Worm (Caenorhabditis elegans) whole organism, young adult: ENCODE data around the gene Y43C5A.2.

ENCODE experiments used
- B0019.2 ChIP-seq: fragments of 200-800 bp; sonication (Bioruptor generic); conservative IDR thresholded peaks from 2 replicates; pipeline ENCODE4 v1.3.6; 2022; ENCODE audit warnings: missing genetic modification reagents, missing genetic modification characterization, missing compliant biosample characterization
- B0035.1 ChIP-seq: sonication (generic microtip); optimal IDR thresholded peaks from 2 replicates; lab custom pipeline; 2016; ENCODE audit warnings: missing genetic modification characterization, mild to moderate bottlenecking, missing compliant biosample characterization, missing genotype, missing genetic modification reagents
- B0336.3 ChIP-seq: fragments of 200-800 bp; sonication (Bioruptor generic); IDR thresholded peaks from 2 replicates; pipeline ENCODE4 v1.3.6; 2022; ENCODE audit warnings: missing genetic modification characterization, missing compliant biosample characterization
- C06A6.2 ChIP-seq: fragments of 200-800 bp; sonication (Bioruptor generic); conservative IDR thresholded peaks from 2 replicates; pipeline ENCODE4 v1.3.6; 2022; ENCODE audit warnings: missing genetic modification characterization, missing compliant biosample characterization
- F22D6.2 ChIP-seq: sonication (generic microtip); optimal IDR thresholded peaks from 2 replicates; lab custom pipeline; 2016; ENCODE audit warnings: mild to moderate bottlenecking, missing genetic modification characterization, missing compliant biosample characterization
- F49E8.2 ChIP-seq: sonication (generic microtip); optimal IDR thresholded peaks from 3 replicates; lab custom pipeline; 2017; ENCODE audit warnings: missing genetic modification characterization, mild to moderate bottlenecking, missing compliant biosample characterization, antibody characterized with exemption, moderate library complexity; ENCODE audit not compliant: insufficient read depth
- Y53F4B.3 ChIP-seq: fragments of 200-800 bp; sonication (Bioruptor generic); IDR thresholded peaks from 2 replicates; pipeline ENCODE4 v1.3.6; 2022; ENCODE audit warnings: missing genetic modification reagents, missing genetic modification characterization, missing compliant biosample characterization
- Y79H2A.3 ChIP-seq: fragments of 200-800 bp; sonication (Bioruptor generic); conservative IDR thresholded peaks from 2 replicates; pipeline ENCODE4 v1.3.6; 2022; ENCODE audit warnings: missing genetic modification reagents, missing genetic modification characterization, missing compliant biosample characterization
- Y95B8A.8 ChIP-seq: fragments of 200-800 bp; sonication (Bioruptor generic); IDR thresholded peaks from 2 replicates; pipeline ENCODE4 v1.3.6; 2022; ENCODE audit warnings: missing genetic modification reagents, missing genetic modification characterization, missing compliant biosample characterization
- ZK185.1 ChIP-seq: sonication (generic microtip); optimal IDR thresholded peaks from 2 replicates; lab custom pipeline; 2016; ENCODE audit warnings: mild to moderate bottlenecking, missing genetic modification characterization, missing compliant biosample characterization; ENCODE audit not compliant: poor library complexity, severe bottlenecking
- ama-1 ChIP-seq, 3 experiments: fragments of 150-350 bp in 1 of 3; sonication (generic microtip) in 2 of 3; optimal IDR thresholded peaks; 2 replicates each; lab custom pipeline; 2014 to 2018; ENCODE audit warnings: missing biosample characterization in 2 of 3, missing genetic modification characterization in 2 of 3, missing genetic modification reagents in 2 of 3
- aptf-2 ChIP-seq: fragments of 200-800 bp; sonication (Bioruptor generic); conservative IDR thresholded peaks from 2 replicates; pipeline ENCODE4 v1.3.6; 2022; ENCODE audit warnings: missing genetic modification reagents, missing genetic modification characterization, missing compliant biosample characterization
- aptf-3 ChIP-seq: fragments of 200-800 bp; sonication (Bioruptor generic); IDR thresholded peaks from 2 replicates; pipeline ENCODE4 v1.3.6; 2022; ENCODE audit warnings: missing genetic modification characterization, missing compliant biosample characterization
- bed-1 ChIP-seq: fragments of 200-800 bp; sonication (Bioruptor generic); IDR thresholded peaks from 2 replicates; pipeline ENCODE4 v1.3.6; 2022; ENCODE audit warnings: missing genetic modification reagents, missing genetic modification characterization, missing compliant biosample characterization
- cebp-1 ChIP-seq, 2 experiments: fragments of 200-800 bp in 1 of 2; sonication (Bioruptor generic) in 1 of 2; sonication (generic microtip) in 1 of 2; IDR thresholded peaks in 1 of 2; optimal IDR thresholded peaks in 1 of 2; 2 replicates each; pipeline versions ENCODE4 v1.3.6 to Lab custom; 2017 to 2022; ENCODE audit warnings: missing compliant biosample characterization in 2 of 2, missing genetic modification characterization in 2 of 2, mild to moderate bottlenecking in 1 of 2, missing genetic modification reagents in 1 of 2, moderate library complexity in 1 of 2
- cebp-2 ChIP-seq: fragments of 200-800 bp; sonication (Bioruptor generic); IDR thresholded peaks from 2 replicates; pipeline ENCODE4 v1.3.6; 2022; ENCODE audit warnings: missing genetic modification characterization, missing compliant biosample characterization
- chd-7 ChIP-seq: sonication (generic microtip); optimal IDR thresholded peaks from 2 replicates; lab custom pipeline; 2016; ENCODE audit warnings: mild to moderate bottlenecking, missing genetic modification characterization, moderate library complexity, missing compliant biosample characterization
- egrh-3 ChIP-seq: fragments of 200-800 bp; sonication (Bioruptor generic); IDR thresholded peaks from 2 replicates; pipeline ENCODE4 v1.3.6; 2022; ENCODE audit warnings: missing genetic modification reagents, missing genetic modification characterization, missing compliant biosample characterization
- ekl-4 ChIP-seq: fragments of 200-800 bp; sonication (Bioruptor generic); IDR thresholded peaks from 2 replicates; pipeline ENCODE4 v1.3.6; 2022; ENCODE audit warnings: missing genetic modification reagents, missing genetic modification characterization, missing compliant biosample characterization
- ets-4 ChIP-seq: fragments of 200-800 bp; sonication (Bioruptor generic); optimal IDR thresholded peaks from 2 replicates; lab custom pipeline; 2018; ENCODE audit warnings: mild to moderate bottlenecking, missing genetic modification characterization, missing compliant biosample characterization
- fkh-3 ChIP-seq: sonication (generic microtip); optimal IDR thresholded peaks from 2 replicates; lab custom pipeline; 2016; ENCODE audit warnings: mild to moderate bottlenecking, missing genetic modification characterization, missing compliant biosample characterization
- gei-17 ChIP-seq: fragments of 200-800 bp; sonication (Bioruptor generic); optimal IDR thresholded peaks from 2 replicates; lab custom pipeline; 2018; ENCODE audit warnings: mild to moderate bottlenecking, missing genetic modification characterization, missing compliant biosample characterization
- him-1 ChIP-seq: sonication (generic microtip); optimal IDR thresholded peaks from 2 replicates; lab custom pipeline; 2016; ENCODE audit warnings: missing genotype, missing genetic modification reagents, missing genetic modification characterization, missing compliant biosample characterization
- hlh-12 ChIP-seq: sonication (generic microtip); optimal IDR thresholded peaks from 2 replicates; lab custom pipeline; 2016; ENCODE audit warnings: missing genetic modification characterization, missing compliant biosample characterization
- let-607 ChIP-seq, 2 experiments: fragments of 200-800 bp in 1 of 2; sonication (Bioruptor generic) in 1 of 2; sonication (generic microtip) in 1 of 2; optimal IDR thresholded peaks; 2 replicates each; lab custom pipeline; 2016 to 2018; ENCODE audit warnings: mild to moderate bottlenecking in 2 of 2, missing compliant biosample characterization in 2 of 2, missing genetic modification characterization in 2 of 2, moderate library complexity in 2 of 2, missing genotype in 1 of 2
- lin-35 ChIP-seq, 3 experiments: fragments of 150-350 bp in 2 of 3; sonication (generic microtip) in 1 of 3; optimal IDR thresholded peaks; 2 replicates each; lab custom pipeline; 2014 to 2018; ENCODE audit warnings: missing biosample characterization in 3 of 3, missing genetic modification characterization in 3 of 3, missing genetic modification reagents in 3 of 3
- lin-40 ChIP-seq: sonication (generic microtip); optimal IDR thresholded peaks from 2 replicates; lab custom pipeline; 2016; ENCODE audit warnings: missing genetic modification characterization, mild to moderate bottlenecking, missing compliant biosample characterization, missing genotype, missing genetic modification reagents
- lsy-27 ChIP-seq: sonication (generic microtip); optimal IDR thresholded peaks from 2 replicates; lab custom pipeline; 2017; ENCODE audit warnings: missing genetic modification characterization, mild to moderate bottlenecking, missing compliant biosample characterization, antibody characterized with exemption, missing genotype, borderline replicate concordance; ENCODE audit not compliant: insufficient read depth
- madf-10 ChIP-seq: sonication (generic microtip); optimal IDR thresholded peaks from 2 replicates; lab custom pipeline; 2016; ENCODE audit warnings: mild to moderate bottlenecking, missing genetic modification characterization, missing compliant biosample characterization
- nfya-1 ChIP-seq: sonication (generic microtip); optimal IDR thresholded peaks from 2 replicates; lab custom pipeline; 2017; ENCODE audit warnings: antibody characterized with exemption, missing compliant biosample characterization, missing genetic modification characterization, borderline replicate concordance; ENCODE audit not compliant: insufficient read depth
- nfya-2 ChIP-seq: fragments of 200-800 bp; sonication (Bioruptor generic); IDR thresholded peaks from 2 replicates; pipeline ENCODE4 v1.3.6; 2022; ENCODE audit warnings: missing genetic modification reagents, missing genetic modification characterization, missing compliant biosample characterization
- nhr-120 ChIP-seq: fragments of 200-800 bp; sonication (Bioruptor generic); IDR thresholded peaks from 2 replicates; pipeline ENCODE4 v1.3.6; 2022; ENCODE audit warnings: missing genetic modification characterization, missing compliant biosample characterization
- nhr-27 ChIP-seq: fragments of 200-800 bp; sonication (Bioruptor generic); optimal IDR thresholded peaks from 2 replicates; lab custom pipeline; 2018; ENCODE audit warnings: mild to moderate bottlenecking, missing genetic modification characterization, moderate library complexity, missing compliant biosample characterization
- rec-8 ChIP-seq, 2 experiments: sonication (generic microtip); optimal IDR thresholded peaks; 2 replicates each; lab custom pipeline; 2016; ENCODE audit warnings: mild to moderate bottlenecking in 2 of 2, missing genetic modification characterization in 2 of 2, missing genetic modification reagents in 2 of 2, missing genotype in 2 of 2, missing biosample characterization in 1 of 2, missing compliant biosample characterization in 1 of 2, moderate library complexity in 1 of 2
- repo-1 ChIP-seq: sonication (generic microtip); optimal IDR thresholded peaks from 2 replicates; lab custom pipeline; 2017; ENCODE audit warnings: mild to moderate bottlenecking, missing genetic modification characterization, missing compliant biosample characterization
- rpc-1 ChIP-seq, 2 experiments: fragments of 150-350 bp in 1 of 2; sonication (generic microtip) in 1 of 2; optimal IDR thresholded peaks; 2 replicates each; lab custom pipeline; 2014 to 2018; ENCODE audit warnings: missing biosample characterization in 1 of 2, missing genetic modification characterization in 1 of 2, missing genetic modification reagents in 1 of 2, missing genotype in 1 of 2
- sea-2 ChIP-seq: fragments of 200-800 bp; sonication (Bioruptor generic); IDR thresholded peaks from 2 replicates; pipeline ENCODE4 v1.3.6; 2022; ENCODE audit warnings: missing genetic modification characterization, missing compliant biosample characterization
- snpc-1.1 ChIP-seq: sonication (generic microtip); optimal IDR thresholded peaks from 2 replicates; lab custom pipeline; 2017; ENCODE audit warnings: missing genetic modification characterization, mild to moderate bottlenecking, missing compliant biosample characterization, antibody characterized with exemption, moderate library complexity, missing genotype, missing genetic modification reagents; ENCODE audit not compliant: insufficient read depth
- snpc-4 ChIP-seq, 5 experiments: fragments of 150-350 bp in 1 of 5; sonication (generic microtip) in 4 of 5; optimal IDR thresholded peaks; 2 replicates each; lab custom pipeline; 2014 to 2018; ENCODE audit warnings: missing genetic modification characterization in 5 of 5, missing biosample characterization in 3 of 5, antibody characterized with exemption in 2 of 5, mild to moderate bottlenecking in 2 of 5, missing compliant biosample characterization in 2 of 5, missing genotype in 2 of 5, moderate library complexity in 2 of 5, missing genetic modification reagents in 1 of 5
- somi-1 ChIP-seq: fragments of 200-800 bp; sonication (Bioruptor generic); optimal IDR thresholded peaks from 2 replicates; lab custom pipeline; 2018; ENCODE audit warnings: mild to moderate bottlenecking, missing genetic modification characterization, missing compliant biosample characterization
- sptf-2 ChIP-seq: fragments of 200-800 bp; sonication (Bioruptor generic); optimal IDR thresholded peaks from 2 replicates; lab custom pipeline; 2018; ENCODE audit warnings: mild to moderate bottlenecking, missing genetic modification characterization, missing compliant biosample characterization
- unc-62 ChIP-seq: fragments of 150-350 bp; optimal IDR thresholded peaks from 2 replicates; lab custom pipeline; 2014; ENCODE audit warnings: missing biosample characterization, missing genetic modification reagents, missing genetic modification characterization
- xnd-1 ChIP-seq: sonication (generic microtip); optimal IDR thresholded peaks from 2 replicates; lab custom pipeline; 2016; ENCODE audit warnings: missing genotype, missing genetic modification reagents, missing genetic modification characterization, missing compliant biosample characterization
- zim-3 ChIP-seq: sonication (generic microtip); optimal IDR thresholded peaks from 2 replicates; lab custom pipeline; 2017; ENCODE audit warnings: mild to moderate bottlenecking, missing genetic modification characterization, moderate library complexity, missing compliant biosample characterization
- ztf-28 ChIP-seq: fragments of 200-800 bp; sonication (Bioruptor generic); IDR thresholded peaks from 2 replicates; pipeline ENCODE4 v1.3.6; 2022; ENCODE audit warnings: missing genetic modification reagents, missing genetic modification characterization, missing compliant biosample characterization

Y43C5A.2 gene

ce11 chrIV:10311115-10311514 is 41.4 kb downstream of the Y43C5A.2 start (continued):
- TF ChIP-seq F49E8.2 (tag; lab: Kevin White, UChicago) (no peak), hlh-12 (tag; lab: Kevin White, UChicago) (no peak), lin-40 (tag; lab: Kevin White, UChicago) (no peak), snpc-4 (GFP tag; optimal IDR thresholded peaks at IDR 0.05; lab: Kevin White, UChicago) (no peak), snpc-4 (tag; optimal IDR thresholded peaks at IDR 0.05; lab: Kevin White, UChicago) (no peak), unc-62 (GFP tag; lab: Kevin White, UChicago) (no peak), him-1 (peak; percentile 68), sea-2 (GFP tag; lab: Robert Waterston, UW) (no peak), aptf-2 (GFP tag; lab: Robert Waterston, UW) (no peak), ZK185.1 (peak; percentile 58), aptf-3 (GFP tag; lab: Robert Waterston, UW) (no peak), Y53F4B.3 (GFP tag; lab: Robert Waterston, UW) (no peak), bed-1 (GFP tag; lab: Robert Waterston, UW) (no peak), B0035.1 (tag; lab: Kevin White, UChicago) (no peak), chd-7 (tag; lab: Kevin White, UChicago) (no peak), cebp-2 (GFP tag; lab: Robert Waterston, UW) (no peak), madf-10 (tag; lab: Kevin White, UChicago) (no peak), ekl-4 (GFP tag; lab: Robert Waterston, UW) (no peak), cebp-1 (GFP tag; IDR thresholded peaks at IDR 0.05; lab: Robert Waterston, UW) (no peak), cebp-1 (tag; optimal IDR thresholded peaks at IDR 0.05; lab: Kevin White, UChicago) (no peak), xnd-1 (no peak), Y95B8A.8 (GFP tag; lab: Robert Waterston, UW) (0 out of 2 replicates have a peak, but pooled peaks have one; percentile 26), C06A6.2 (no peak), Y79H2A.3 (GFP tag; lab: Robert Waterston, UW) (no peak), nfya-1 (no peak), ets-4 (GFP tag; lab: Kevin White, UChicago) (no peak), let-607 (tag; optimal IDR thresholded peaks at IDR 0.05; lab: Kevin White, UChicago) (no peak), egrh-3 (GFP tag; lab: Robert Waterston, UW) (no peak), rec-8 (tag; optimal IDR thresholded peaks at IDR 0.05; lab: Kevin White, UChicago) (no peak), B0019.2 (GFP tag; lab: Robert Waterston, UW) (no peak), repo-1 (tag; lab: Kevin White, UChicago) (no peak), sptf-2 (GFP tag; lab: Kevin White, UChicago) (no peak), lin-35 (GFP tag; optimal IDR thresholded peaks at IDR 0.05; lab: Kevin White, UChicago) (no peak), lsy-27 (tag; lab: Kevin White, UChicago) (no peak), rpc-1 (optimal IDR thresholded peaks at IDR 0.05; lab: Kevin White, UChicago) (peak; percentile 73), rpc-1 (tag; optimal IDR thresholded peaks at IDR 0.05; lab: Kevin White, UChicago) (peak; percentile 93), nhr-120 (GFP tag; lab: Robert Waterston, UW) (no peak), somi-1 (GFP tag; lab: Kevin White, UChicago) (no peak), nhr-27 (tag; lab: Kevin White, UChicago) (no peak), snpc-1.1 (tag; lab: Kevin White, UChicago) (peak; percentile 54), gei-17 (GFP tag; lab: Kevin White, UChicago) (no peak), nfya-2 (no peak), B0336.3 (GFP tag; lab: Robert Waterston, UW) (no peak), ama-1 (optimal IDR thresholded peaks at IDR 0.05; lab: Kevin White, UChicago) (no peak), ama-1 (GFP tag; optimal IDR thresholded peaks at IDR 0.05; lab: Kevin White, UChicago) (no peak), ztf-28 (GFP tag; lab: Robert Waterston, UW) (no peak), F22D6.2 (tag; lab: Kevin White, UChicago) (no peak), zim-3 (no peak), fkh-3 (tag; lab: Kevin White, UChicago) (no peak)
